Fruit fly (Drosophila melanogaster) whole organism, embryonic: ENCODE results near the gene CG32816.
A peak's percentile ranks its signal among the peaks of the same experiment; 100 is the strongest.

Experiments
- Bgb ChIP-seq: fragments of 200-800 bp; sonication (Bioruptor generic); IDR thresholded peaks from 2 replicates; pipeline ENCODE4 v1.3.6; 2022; ENCODE audit warnings: missing biosample characterization, missing genetic modification characterization; ENCODE audit not compliant: partially characterized antibody
- C15 ChIP-seq: fragments of 200-800 bp; sonication (Bioruptor generic); IDR thresholded peaks from 3 replicates; pipeline ENCODE4 v1.3.6; 2022; ENCODE audit warnings: missing biosample characterization, missing genetic modification characterization
- CG12744 ChIP-seq: fragments of 200-800 bp; sonication (Bioruptor generic); optimal IDR thresholded peaks from 2 replicates; lab custom pipeline; 2016; ENCODE audit warnings: missing biosample characterization, missing genetic modification characterization
- CG13287 ChIP-seq: fragments of 200-800 bp; sonication (Bioruptor generic); IDR thresholded peaks from 2 replicates; pipeline ENCODE4 v1.3.6; 2022; ENCODE audit warnings: missing biosample characterization, missing genetic modification characterization; ENCODE audit not compliant: partially characterized antibody
- CG13424 ChIP-seq: fragments of 200-800 bp; sonication (Bioruptor generic); optimal IDR thresholded peaks from 2 replicates; lab custom pipeline; 2019; ENCODE audit warnings: missing biosample characterization, mild to moderate bottlenecking, missing genetic modification characterization, moderate library complexity
- CG13624 ChIP-seq: fragments of 200-800 bp; sonication (Bioruptor generic); optimal IDR thresholded peaks from 2 replicates; lab custom pipeline; 2016; ENCODE audit warnings: missing biosample characterization, missing genetic modification characterization
- CG14710 ChIP-seq: fragments of 200-800 bp; sonication (Bioruptor generic); optimal IDR thresholded peaks from 3 replicates; lab custom pipeline; 2019; ENCODE audit warnings: missing biosample characterization, mild to moderate bottlenecking, missing genetic modification characterization, moderate library complexity
- CG17328 ChIP-seq: fragments of 200-800 bp; sonication (Bioruptor generic); IDR thresholded peaks from 2 replicates; pipeline ENCODE4 v1.3.6; 2022; ENCODE audit warnings: missing biosample characterization, missing genetic modification characterization
- CG18476 ChIP-seq: fragments of 200-800 bp; sonication (Bioruptor generic); optimal IDR thresholded peaks from 2 replicates; lab custom pipeline; 2016; ENCODE audit warnings: missing biosample characterization, mild to moderate bottlenecking, missing genetic modification characterization
- CG3065 ChIP-seq: fragments of 200-800 bp; sonication (Bioruptor generic); optimal IDR thresholded peaks from 2 replicates; lab custom pipeline; 2016; ENCODE audit warnings: missing biosample characterization, missing genetic modification characterization
- CG33213 ChIP-seq: fragments of 200-800 bp; sonication (Bioruptor generic); optimal IDR thresholded peaks from 3 replicates; lab custom pipeline; 2016; ENCODE audit warnings: missing biosample characterization, missing genetic modification characterization
- CG4328 ChIP-seq: fragments of 200-800 bp; sonication (Bioruptor generic); optimal IDR thresholded peaks from 3 replicates; lab custom pipeline; 2017; ENCODE audit warnings: missing biosample characterization, missing genetic modification reagents, missing genetic modification characterization
- CG4854 ChIP-seq: fragments of 200-800 bp; sonication (Bioruptor generic); optimal IDR thresholded peaks from 2 replicates; lab custom pipeline; 2016; ENCODE audit warnings: missing biosample characterization, missing genetic modification characterization, inconsistent platforms
- CG6272 ChIP-seq: fragments of 200-800 bp; sonication (Bioruptor generic); IDR thresholded peaks from 2 replicates; pipeline ENCODE4 v1.3.6; 2022; ENCODE audit warnings: missing biosample characterization, missing genetic modification characterization
- CG6854 ChIP-seq: fragments of 200-800 bp; sonication (Bioruptor generic); optimal IDR thresholded peaks from 3 replicates; lab custom pipeline; 2017; ENCODE audit warnings: missing biosample characterization, mild to moderate bottlenecking, missing genetic modification characterization
- CG7786 ChIP-seq: fragments of 200-800 bp; sonication (Bioruptor generic); optimal IDR thresholded peaks from 2 replicates; lab custom pipeline; 2016; ENCODE audit warnings: missing biosample characterization, missing genetic modification characterization
- CG8290 ChIP-seq, 3 experiments: fragments of 200-800 bp; sonication (Bioruptor generic); optimal IDR thresholded peaks; 2 replicates each; lab custom pipeline; 2016 to 2019; ENCODE audit warnings: missing biosample characterization in 3 of 3, missing genetic modification characterization in 3 of 3, mild to moderate bottlenecking in 2 of 3, moderate library complexity in 1 of 3
- CG8359 ChIP-seq: fragments of 200-800 bp; sonication (Bioruptor generic); optimal IDR thresholded peaks from 2 replicates; lab custom pipeline; 2017; ENCODE audit warnings: missing biosample characterization, mild to moderate bottlenecking, missing genetic modification characterization, borderline replicate concordance
- CHES-1-like ChIP-seq: fragments of 200-800 bp; sonication (Bioruptor generic); optimal IDR thresholded peaks from 2 replicates; lab custom pipeline; 2016; ENCODE audit warnings: missing biosample characterization, missing genetic modification characterization
- D19B ChIP-seq: fragments of 200-800 bp; sonication (Bioruptor generic); optimal IDR thresholded peaks from 2 replicates; lab custom pipeline; 2017; ENCODE audit warnings: missing biosample characterization, mild to moderate bottlenecking, missing genetic modification characterization
- E2f2 ChIP-seq: fragments of 200-800 bp; sonication (Bioruptor generic); IDR thresholded peaks from 2 replicates; pipeline ENCODE4 v1.3.6; 2022; ENCODE audit warnings: missing biosample characterization, missing genetic modification characterization
- Eip74EF ChIP-seq, 2 experiments: fragments of 200-800 bp in 1 of 2; fragments of >200 bp in 1 of 2; sonication (Bioruptor generic) in 1 of 2; optimal IDR thresholded peaks; 2 replicates each; lab custom pipeline; 2017 to 2019; ENCODE audit warnings: missing biosample characterization in 2 of 2, missing genetic modification characterization in 2 of 2, mild to moderate bottlenecking in 1 of 2, moderate library complexity in 1 of 2
- Ets97D ChIP-seq: fragments of 200-800 bp; sonication (Bioruptor generic); optimal IDR thresholded peaks from 3 replicates; lab custom pipeline; 2016; ENCODE audit warnings: missing biosample characterization, missing genetic modification characterization
- GATAe ChIP-seq: fragments of 200-800 bp; sonication (Bioruptor generic); conservative IDR thresholded peaks from 2 replicates; pipeline ENCODE4 v1.3.6; 2022; ENCODE audit warnings: missing biosample characterization, missing genetic modification characterization
- Gsc ChIP-seq: fragments of 200-800 bp; sonication (Bioruptor generic); IDR thresholded peaks from 2 replicates; pipeline ENCODE4 v1.3.6; 2022; ENCODE audit warnings: missing biosample characterization, missing genetic modification characterization
- Hr78 ChIP-seq, 2 experiments: fragments of 200-800 bp in 1 of 2; fragments of >200 bp in 1 of 2; sonication (Bioruptor generic) in 1 of 2; optimal IDR thresholded peaks; 2 replicates each; lab custom pipeline; 2017 to 2019; ENCODE audit warnings: missing biosample characterization in 2 of 2, missing genetic modification characterization in 2 of 2, mild to moderate bottlenecking in 1 of 2, moderate library complexity in 1 of 2
- Mes4 ChIP-seq: fragments of 200-800 bp; sonication (Bioruptor generic); optimal IDR thresholded peaks from 2 replicates; lab custom pipeline; 2016; ENCODE audit warnings: missing biosample characterization, missing genetic modification characterization
- Ptx1 ChIP-seq: fragments of 200-800 bp; sonication (Bioruptor generic); IDR thresholded peaks from 2 replicates; pipeline ENCODE4 v1.3.6; 2022; ENCODE audit warnings: missing biosample characterization, missing genetic modification characterization
- Spps ChIP-seq: fragments of 200-800 bp; sonication (Bioruptor generic); optimal IDR thresholded peaks from 2 replicates; lab custom pipeline; 2018; ENCODE audit warnings: missing biosample characterization, mild to moderate bottlenecking, missing genetic modification characterization
- Sry-δ ChIP-seq: fragments of 200-800 bp; sonication (Bioruptor generic); optimal IDR thresholded peaks from 2 replicates; lab custom pipeline; 2016; ENCODE audit warnings: missing biosample characterization, missing genetic modification characterization
- Ssrp ChIP-seq: fragments of 200-800 bp; sonication (Bioruptor generic); optimal IDR thresholded peaks from 2 replicates; lab custom pipeline; 2018; ENCODE audit warnings: missing biosample characterization, mild to moderate bottlenecking, missing genetic modification characterization, moderate library complexity
- abd-A ChIP-seq: fragments of 200-800 bp; sonication (Bioruptor generic); optimal IDR thresholded peaks from 3 replicates; lab custom pipeline; 2019; ENCODE audit warnings: missing biosample characterization, mild to moderate bottlenecking, missing genetic modification characterization, moderate library complexity
- bowl ChIP-seq: fragments of 200-800 bp; sonication (Bioruptor generic); IDR thresholded peaks from 2 replicates; pipeline ENCODE4 v1.3.6; 2022; ENCODE audit warnings: missing biosample characterization, missing genetic modification characterization
- br ChIP-seq: fragments of >200 bp; optimal IDR thresholded peaks from 2 replicates; lab custom pipeline; 2017
- danr ChIP-seq: fragments of 200-800 bp; sonication (Bioruptor generic); IDR thresholded peaks from 2 replicates; pipeline ENCODE4 v1.3.6; 2022; ENCODE audit warnings: missing biosample characterization, missing genetic modification characterization
- dati ChIP-seq: fragments of 200-800 bp; sonication (Bioruptor generic); IDR thresholded peaks from 2 replicates; pipeline ENCODE4 v1.3.6; 2022; ENCODE audit warnings: missing biosample characterization, missing genetic modification characterization
- dmrt99B ChIP-seq: fragments of 200-800 bp; sonication (Bioruptor generic); optimal IDR thresholded peaks from 2 replicates; lab custom pipeline; 2018; ENCODE audit warnings: missing biosample characterization, mild to moderate bottlenecking, missing genetic modification characterization, moderate library complexity
- exex ChIP-seq: fragments of 200-800 bp; sonication (Bioruptor generic); optimal IDR thresholded peaks from 4 replicates; lab custom pipeline; 2018; ENCODE audit warnings: missing biosample characterization, mild to moderate bottlenecking, missing genetic modification characterization, moderate library complexity
- fd3F ChIP-seq: fragments of 200-800 bp; sonication (Bioruptor generic); optimal IDR thresholded peaks from 2 replicates; lab custom pipeline; 2018; ENCODE audit warnings: missing biosample characterization, mild to moderate bottlenecking, missing genetic modification characterization, moderate library complexity
- fd64A ChIP-seq: fragments of 200-800 bp; sonication (Bioruptor generic); optimal IDR thresholded peaks from 3 replicates; lab custom pipeline; 2018; ENCODE audit warnings: missing biosample characterization, mild to moderate bottlenecking, missing genetic modification characterization
- jumu ChIP-seq: fragments of 200-800 bp; sonication (Bioruptor generic); optimal IDR thresholded peaks from 3 replicates; lab custom pipeline; 2016; ENCODE audit warnings: missing biosample characterization, missing genetic modification characterization
- pum ChIP-seq: fragments of 200-800 bp; sonication (Bioruptor generic); optimal IDR thresholded peaks from 2 replicates; lab custom pipeline; 2016; ENCODE audit warnings: missing biosample characterization, missing genetic modification characterization
- repo ChIP-seq: fragments of 200-800 bp; sonication (Bioruptor generic); optimal IDR thresholded peaks from 2 replicates; lab custom pipeline; 2016; ENCODE audit warnings: missing biosample characterization, missing genetic modification characterization
- run ChIP-seq: fragments of 200-800 bp; sonication (Bioruptor generic); optimal IDR thresholded peaks from 3 replicates; lab custom pipeline; 2018; ENCODE audit warnings: missing biosample characterization, mild to moderate bottlenecking, missing genetic modification characterization
- shn ChIP-seq: fragments of 200-800 bp; sonication (Bioruptor generic); optimal IDR thresholded peaks from 3 replicates; lab custom pipeline; 2016; ENCODE audit warnings: missing biosample characterization, missing genetic modification characterization
- slou ChIP-seq: fragments of 200-800 bp; sonication (Bioruptor generic); optimal IDR thresholded peaks from 3 replicates; lab custom pipeline; 2016; ENCODE audit warnings: missing biosample characterization, missing genetic modification characterization
- sqz ChIP-seq: fragments of 200-800 bp; sonication (Bioruptor generic); optimal IDR thresholded peaks from 3 replicates; lab custom pipeline; 2018; ENCODE audit warnings: missing biosample characterization, mild to moderate bottlenecking, missing genetic modification characterization
- zen2 ChIP-seq: fragments of 200-800 bp; sonication (Bioruptor generic); IDR thresholded peaks from 3 replicates; pipeline ENCODE4 v1.3.6; 2022; ENCODE audit warnings: missing biosample characterization, missing genetic modification characterization; ENCODE audit not compliant: partially characterized antibody
- zfh1 ChIP-seq: fragments of 200-800 bp; sonication (Bioruptor generic); IDR thresholded peaks from 3 replicates; pipeline ENCODE4 v1.3.6; 2022; ENCODE audit warnings: missing biosample characterization, missing genetic modification characterization

Gene CG32816

DNA sequence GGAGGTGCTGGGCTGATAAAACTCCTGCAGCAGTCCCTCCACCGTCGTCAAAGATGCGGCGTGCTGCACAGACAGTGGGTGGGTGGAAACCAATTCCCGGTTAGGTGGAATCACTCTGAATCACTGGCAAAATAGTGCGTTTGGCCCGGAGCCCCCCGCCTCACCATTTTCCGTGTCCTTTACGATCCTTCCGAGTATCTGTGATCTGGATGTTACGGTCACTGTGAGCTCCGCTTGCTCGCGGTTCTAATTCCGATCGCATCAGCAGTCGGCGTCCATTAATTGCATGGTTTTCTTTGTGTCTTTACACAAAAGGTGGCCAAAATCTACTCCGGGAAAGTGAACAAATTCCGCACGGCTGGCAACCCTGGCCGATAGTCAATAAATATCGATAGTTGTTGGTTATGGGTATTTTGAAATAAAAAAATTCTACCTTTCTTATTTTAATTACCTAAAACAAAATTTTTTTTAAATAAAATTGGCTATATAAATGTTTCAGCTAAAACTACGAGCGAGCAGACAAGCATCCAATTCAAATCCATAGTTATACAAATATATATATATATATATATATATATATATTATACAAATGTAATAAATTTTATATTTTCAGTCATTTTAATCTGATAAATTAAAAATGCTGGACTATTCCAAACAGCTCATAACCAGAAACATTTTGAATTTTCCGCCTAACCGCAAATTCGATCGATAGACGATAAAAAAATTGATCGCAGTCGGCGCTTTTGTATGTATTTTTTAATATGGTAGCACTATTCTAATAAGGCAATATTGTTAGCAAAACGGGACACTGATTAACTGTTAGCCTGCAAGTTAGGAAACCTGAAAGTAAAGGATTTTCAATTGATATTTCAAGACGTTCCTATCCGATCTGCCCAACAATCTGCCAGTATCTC is 6.0 kb upstream of the CG32816 start, which contains the start of the genes ebo and CG13373 (continued):
- TF ChIP-seq CG8290 (GFP tag; optimal IDR thresholded peaks at IDR 0.05; lab: Kevin White, UChicago) (no peak), CG8290 (tag; optimal IDR thresholded peaks at IDR 0.05; lab: Kevin White, UChicago) (no peak), abd-A (no peak), repo (no peak), Ptx1 (GFP tag; lab: Robert Waterston, UW) (no peak; the same call in 1 of the 2 replicates), CG4854 (no peak), danr (GFP tag; lab: Robert Waterston, UW) (no peak), run (no peak), Bgb (GFP tag; lab: Robert Waterston, UW) (peak; percentile 49), CG13287 (GFP tag; lab: Robert Waterston, UW) (peak; percentile 70), sqz (GFP tag; lab: Kevin White, UChicago) (no peak), CG12744 (GFP tag; lab: Kevin White, UChicago) (no peak), Sry-δ (GFP tag; lab: Kevin White, UChicago) (peak; percentile 76), CHES-1-like (GFP tag; lab: Kevin White, UChicago) (no peak), CG14710 (tag; lab: Kevin White, UChicago) (peak; percentile 50), CG8359 (GFP tag; lab: Kevin White, UChicago) (no peak), CG18476 (no peak), CG17328 (GFP tag; lab: Robert Waterston, UW) (no peak), zfh1 (GFP tag; lab: Robert Waterston, UW) (0 out of 3 replicates have a peak, but pooled peaks have one; percentile 30), Ets97D (GFP tag; lab: Kevin White, UChicago) (peak; percentile 22), Eip74EF (GFP tag; optimal IDR thresholded peaks at IDR 0.05; lab: Kevin White, UChicago) (no peak), dmrt99B (tag; lab: Kevin White, UChicago) (no peak), jumu (GFP tag; lab: Kevin White, UChicago) (no peak), C15 (GFP tag; lab: Robert Waterston, UW) (no peak), exex (tag; lab: Kevin White, UChicago) (no peak), CG4328 (GFP tag; lab: Kevin White, UChicago) (peak; percentile 15), pum (no peak), shn (GFP tag; lab: Kevin White, UChicago) (no peak), Hr78 (GFP tag; optimal IDR thresholded peaks at IDR 0.05; lab: Kevin White, UChicago) (no peak), CG13424 (tag; lab: Kevin White, UChicago) (peak; percentile 45), Gsc (no peak), E2f2 (GFP tag; lab: Robert Waterston, UW) (peak; percentile 78), D19B (GFP tag; lab: Kevin White, UChicago) (no peak), fd64A (no peak), zen2 (GFP tag; lab: Robert Waterston, UW) (no peak; the same call in 2 of the 3 replicates), fd3F (GFP tag; lab: Kevin White, UChicago) (no peak), CG3065 (GFP tag; lab: Kevin White, UChicago) (no peak), Mes4 (GFP tag; lab: Kevin White, UChicago) (no peak), slou (no peak), CG6272 (no peak), CG33213 (GFP tag; lab: Kevin White, UChicago) (no peak), br (lab: Kevin White, UChicago) (no peak), GATAe (GFP tag; lab: Robert Waterston, UW) (no peak), bowl (no peak), CG7786 (no peak), Spps (no peak), dati (GFP tag; lab: Robert Waterston, UW) (no peak), CG13624 (GFP tag; lab: Kevin White, UChicago) (no peak), CG6854 (GFP tag; lab: Kevin White, UChicago) (no peak), Ssrp (tag; lab: Kevin White, UChicago) (peak; percentile 34)
